Worm (Caenorhabditis elegans): ENCODE data around the gene oac-1.

- TF ChIP-seq ama-1 (optimal IDR thresholded peaks at IDR 0.05) (no peak), flt-1 (GFP tag; IDR thresholded peaks at IDR 0.05) (no peak), tbx-11 (GFP tag; IDR thresholded peaks at IDR 0.05) (no peak), hmbx-1 (tag; optimal IDR thresholded peaks at IDR 0.05) (no peak), F13C5.2 (tag; optimal IDR thresholded peaks at IDR 0.05) (no peak), ceh-13 (GFP tag; optimal IDR thresholded peaks at IDR 0.05) (no peak), ets-7 (tag; optimal IDR thresholded peaks at IDR 0.05) (no peak), pes-1 (GFP tag; IDR thresholded peaks at IDR 0.05) (no peak), tra-4 (tag; optimal IDR thresholded peaks at IDR 0.05) (no peak), sea-1 (GFP tag; conservative IDR thresholded peaks at IDR 0.05) (no peak)
Measured at ce11 chrV:19590826-19591225, 35.1 kb upstream of the oac-1 start.
